Worm (Caenorhabditis elegans) whole organism, L1 larva: ENCODE data around the gene R02F2.4.
A peak's percentile ranks its signal among the peaks of the same experiment; 100 is the strongest.

ENCODE experiments used
- C04F5.9 ChIP-seq: sonication (generic microtip); optimal IDR thresholded peaks from 2 replicates; lab custom pipeline; 2016; ENCODE audit warnings: missing genetic modification characterization, missing compliant biosample characterization
- C34B4.2 ChIP-seq: sonication (generic microtip); optimal IDR thresholded peaks from 2 replicates; lab custom pipeline; 2017; ENCODE audit warnings: mild to moderate bottlenecking, missing genetic modification characterization, missing compliant biosample characterization
- F16B12.6 ChIP-seq: fragments of 150-350 bp; optimal IDR thresholded peaks from 2 replicates; lab custom pipeline; 2014; ENCODE audit warnings: missing biosample characterization, missing genetic modification characterization
- Y116A8C.19 ChIP-seq: sonication (generic microtip); optimal IDR thresholded peaks from 2 replicates; lab custom pipeline; 2016; ENCODE audit warnings: missing compliant biosample characterization, missing genetic modification characterization, borderline replicate concordance
- aha-1 ChIP-seq: fragments of 150-350 bp; optimal IDR thresholded peaks from 2 replicates; lab custom pipeline; 2014; ENCODE audit warnings: missing biosample characterization, missing genetic modification characterization
- alr-1 ChIP-seq: fragments of 200-800 bp; sonication (Bioruptor generic); optimal IDR thresholded peaks from 2 replicates; lab custom pipeline; 2018; ENCODE audit warnings: borderline replicate concordance, mild to moderate bottlenecking, missing genetic modification characterization, missing compliant biosample characterization
- ama-1 ChIP-seq: fragments of 150-350 bp; optimal IDR thresholded peaks from 2 replicates; lab custom pipeline; 2014
- ceh-8 ChIP-seq: fragments of 200-800 bp; sonication (Bioruptor generic); optimal IDR thresholded peaks from 2 replicates; lab custom pipeline; 2018; ENCODE audit warnings: mild to moderate bottlenecking, missing genetic modification characterization, moderate library complexity, missing compliant biosample characterization
- ces-1 ChIP-seq: fragments of 150-350 bp; optimal IDR thresholded peaks from 2 replicates; lab custom pipeline; 2014; ENCODE audit warnings: missing biosample characterization, missing genetic modification reagents, missing genetic modification characterization
- dsc-1 ChIP-seq: sonication (generic microtip); optimal IDR thresholded peaks from 2 replicates; lab custom pipeline; 2016; ENCODE audit warnings: mild to moderate bottlenecking, missing genetic modification characterization, missing compliant biosample characterization
- efl-1 ChIP-seq, 4 experiments: fragments of 150-350 bp; optimal IDR thresholded peaks in 3 of 4; peaks in 1 of 4; 1 replicate in 1 of 4; 2 replicates in 3 of 4; lab custom pipeline; 2014; ENCODE audit warnings: missing biosample characterization in 2 of 4, missing genetic modification characterization in 2 of 4, missing genetic modification reagents in 2 of 4
- egl-13 ChIP-seq: sonication (generic microtip); optimal IDR thresholded peaks from 2 replicates; lab custom pipeline; 2016; ENCODE audit warnings: missing genotype, missing genetic modification reagents, missing genetic modification characterization, missing compliant biosample characterization
- egl-27 ChIP-seq, 2 experiments: fragments of 150-350 bp in 1 of 2; sonication (generic microtip); optimal IDR thresholded peaks; 3 replicates each; lab custom pipeline; 2017 to 2018; ENCODE audit warnings: missing biosample characterization in 2 of 2, missing genetic modification characterization in 2 of 2, missing genetic modification reagents in 2 of 2
- elt-2 ChIP-seq: sonication (generic microtip); optimal IDR thresholded peaks from 2 replicates; lab custom pipeline; 2016; ENCODE audit warnings: missing genetic modification characterization, mild to moderate bottlenecking, inconsistent platforms, missing compliant biosample characterization, missing genetic modification reagents
- elt-3 ChIP-seq, 6 experiments: fragments of 150-350 bp in 1 of 6; sonication (generic microtip); optimal IDR thresholded peaks; 2 replicates each; lab custom pipeline; 2017 to 2018; ENCODE audit warnings: missing biosample characterization in 6 of 6, missing genetic modification characterization in 6 of 6, inconsistent platforms in 1 of 6
- fkh-8 ChIP-seq: sonication (generic microtip); optimal IDR thresholded peaks from 2 replicates; lab custom pipeline; 2016; ENCODE audit warnings: mild to moderate bottlenecking, missing genetic modification characterization, missing compliant biosample characterization
- fos-1 ChIP-seq: fragments of 150-350 bp; optimal IDR thresholded peaks from 2 replicates; lab custom pipeline; 2014; ENCODE audit warnings: missing biosample characterization, missing genetic modification characterization
- grh-1 ChIP-seq: fragments of 200-800 bp; sonication (Bioruptor generic); IDR thresholded peaks from 2 replicates; pipeline ENCODE4 v1.3.6; 2022; ENCODE audit warnings: missing genetic modification reagents, missing genetic modification characterization, missing compliant biosample characterization
- hpl-2 ChIP-seq: fragments of 150-350 bp; optimal IDR thresholded peaks from 2 replicates; lab custom pipeline; 2014; ENCODE audit warnings: missing biosample characterization, missing genetic modification reagents, missing genetic modification characterization
- isw-1 ChIP-seq: fragments of 200-800 bp; sonication (Bioruptor generic); IDR thresholded peaks from 2 replicates; pipeline ENCODE4 v1.3.6; 2022; ENCODE audit warnings: missing genetic modification characterization, missing compliant biosample characterization
- lin-14 ChIP-seq: fragments of 200-800 bp; sonication (Bioruptor generic); optimal IDR thresholded peaks from 2 replicates; lab custom pipeline; 2018; ENCODE audit warnings: mild to moderate bottlenecking, missing genetic modification characterization, moderate library complexity, missing compliant biosample characterization
- lin-15B ChIP-seq: fragments of 150-350 bp; sonication (generic microtip); optimal IDR thresholded peaks from 3 replicates; lab custom pipeline; 2014; ENCODE audit warnings: missing biosample characterization, missing genetic modification characterization
- lin-35 ChIP-seq, 2 experiments: fragments of 150-350 bp; optimal IDR thresholded peaks; 2 replicates each; lab custom pipeline; 2014; ENCODE audit warnings: missing biosample characterization in 2 of 2, missing genetic modification characterization in 2 of 2, missing genetic modification reagents in 2 of 2
- lin-39 ChIP-seq: fragments of 150-350 bp; optimal IDR thresholded peaks from 2 replicates; lab custom pipeline; 2014; ENCODE audit warnings: missing biosample characterization, missing genetic modification reagents, missing genetic modification characterization
- lir-3 ChIP-seq: sonication (generic microtip); optimal IDR thresholded peaks from 2 replicates; lab custom pipeline; 2016; ENCODE audit warnings: mild to moderate bottlenecking, missing genetic modification characterization, moderate library complexity, missing compliant biosample characterization; ENCODE audit not compliant: poor library complexity
- mab-9 ChIP-seq: fragments of 200-800 bp; sonication (Bioruptor generic); IDR thresholded peaks from 2 replicates; pipeline ENCODE4 v1.3.6; 2022; ENCODE audit warnings: missing genetic modification reagents, missing genetic modification characterization, missing compliant biosample characterization
- mef-2 ChIP-seq: fragments of 150-350 bp; optimal IDR thresholded peaks from 2 replicates; lab custom pipeline; 2014; ENCODE audit warnings: missing biosample characterization, missing genetic modification characterization
- mep-1 ChIP-seq: fragments of 150-350 bp; optimal IDR thresholded peaks from 2 replicates; lab custom pipeline; 2014; ENCODE audit warnings: missing biosample characterization, missing genetic modification characterization
- nhr-20 ChIP-seq: sonication (generic microtip); optimal IDR thresholded peaks from 2 replicates; lab custom pipeline; 2016; ENCODE audit warnings: mild to moderate bottlenecking, missing genetic modification characterization, missing compliant biosample characterization
- nhr-237 ChIP-seq: fragments of 150-350 bp; optimal IDR thresholded peaks from 2 replicates; lab custom pipeline; 2014; ENCODE audit warnings: missing biosample characterization, missing genetic modification characterization
- nhr-71 ChIP-seq: sonication (generic microtip); optimal IDR thresholded peaks from 2 replicates; lab custom pipeline; 2016; ENCODE audit warnings: mild to moderate bottlenecking, missing genetic modification characterization, moderate library complexity, missing compliant biosample characterization
- nhr-77 ChIP-seq: fragments of 150-350 bp; optimal IDR thresholded peaks from 2 replicates; lab custom pipeline; 2014; ENCODE audit warnings: missing biosample characterization, missing genetic modification characterization
- nhr-85 ChIP-seq: sonication (generic microtip); peaks from one replicate; lab custom pipeline; 2016; ENCODE audit warnings: missing genetic modification characterization, inconsistent platforms, missing compliant biosample characterization
- nhr-90 ChIP-seq: sonication (generic microtip); optimal IDR thresholded peaks from 2 replicates; lab custom pipeline; 2016; ENCODE audit warnings: mild to moderate bottlenecking, missing genetic modification characterization, missing compliant biosample characterization; ENCODE audit not compliant: poor library complexity
- pax-3 ChIP-seq: fragments of 200-800 bp; sonication (Bioruptor generic); optimal IDR thresholded peaks from 2 replicates; lab custom pipeline; 2018; ENCODE audit warnings: mild to moderate bottlenecking, missing genetic modification characterization, moderate library complexity, missing compliant biosample characterization
- pqm-1 ChIP-seq: sonication (generic microtip); optimal IDR thresholded peaks from 3 replicates; lab custom pipeline; 2017; ENCODE audit warnings: missing biosample characterization, missing genetic modification characterization
- rnt-1 ChIP-seq: sonication (generic microtip); optimal IDR thresholded peaks from 2 replicates; lab custom pipeline; 2016; ENCODE audit warnings: mild to moderate bottlenecking, missing genetic modification characterization, moderate library complexity, missing compliant biosample characterization
- snpc-4 ChIP-seq: fragments of 150-350 bp; optimal IDR thresholded peaks from 2 replicates; lab custom pipeline; 2014; ENCODE audit warnings: missing biosample characterization, missing genetic modification characterization
- snu-23 ChIP-seq: sonication (generic microtip); optimal IDR thresholded peaks from 2 replicates; lab custom pipeline; 2016; ENCODE audit warnings: missing genetic modification characterization, missing compliant biosample characterization
- sox-4 ChIP-seq: sonication (generic microtip); optimal IDR thresholded peaks from 2 replicates; lab custom pipeline; 2016; ENCODE audit warnings: missing genetic modification characterization, missing compliant biosample characterization
- sptf-1 ChIP-seq: fragments of 150-350 bp; optimal IDR thresholded peaks from 2 replicates; lab custom pipeline; 2014; ENCODE audit warnings: missing biosample characterization, missing genetic modification characterization
- swsn-7 ChIP-seq: sonication (generic microtip); optimal IDR thresholded peaks from 2 replicates; lab custom pipeline; 2016; ENCODE audit warnings: missing genetic modification characterization, missing compliant biosample characterization
- tlp-1 ChIP-seq: fragments of 150-350 bp; optimal IDR thresholded peaks from 2 replicates; lab custom pipeline; 2014; ENCODE audit warnings: missing biosample characterization, missing genetic modification characterization
- unc-30 ChIP-seq: sonication (generic microtip); optimal IDR thresholded peaks from 2 replicates; lab custom pipeline; 2017; ENCODE audit warnings: missing biosample characterization, missing genetic modification characterization
- unc-86 ChIP-seq: sonication (generic microtip); optimal IDR thresholded peaks from 2 replicates; lab custom pipeline; 2016; ENCODE audit warnings: missing genetic modification characterization, missing compliant biosample characterization
- unc-98 ChIP-seq: fragments of 200-800 bp; sonication (Bioruptor generic); IDR thresholded peaks from 2 replicates; pipeline ENCODE4 v1.3.6; 2022; ENCODE audit warnings: missing genetic modification characterization, missing compliant biosample characterization
- zag-1 ChIP-seq: fragments of 150-350 bp; optimal IDR thresholded peaks from 2 replicates; lab custom pipeline; 2014; ENCODE audit warnings: missing biosample characterization, missing genetic modification characterization
- zip-4 ChIP-seq: fragments of 200-800 bp; sonication (Bioruptor generic); optimal IDR thresholded peaks from 2 replicates; lab custom pipeline; 2018; ENCODE audit warnings: mild to moderate bottlenecking, missing genetic modification characterization, moderate library complexity, missing compliant biosample characterization
- ztf-11 ChIP-seq, 2 experiments: sonication (generic microtip); optimal IDR thresholded peaks; 2 replicates each; lab custom pipeline; 2016 to 2017; ENCODE audit warnings: missing genetic modification characterization in 2 of 2, missing biosample characterization in 1 of 2, missing compliant biosample characterization in 1 of 2

R02F2.4 gene

ce11 chrIII:5498973-5499372, 14.9 kb downstream of the R02F2.4 start, which contains the start of gene R02F2.9 (continued):
- TF ChIP-seq isw-1 (peak; percentile 54), lin-15B (peak; percentile 32), nhr-90 (peak; percentile 46), lir-3 (tag; lab: Kevin White, UChicago) (peak; percentile 49), mep-1 (tag; lab: Kevin White, UChicago) (peak; percentile 53), swsn-7 (tag; lab: Kevin White, UChicago) (peak; percentile 71), egl-13 (peak; percentile 21), lin-35 (GFP tag; optimal IDR thresholded peaks at IDR 0.05; lab: Kevin White, UChicago) (peak; percentile 91 to 96), egl-27 (tag; optimal IDR thresholded peaks at IDR 0.05; lab: Kevin White, UChicago) (no peak), snpc-4 (tag; lab: Kevin White, UChicago) (peak; percentile 17)

ce11 chrIII:5499942-5500341, 15.9 kb downstream of the R02F2.4 start:
- no peak for TF ChIP-seq alr-1 (tag; lab: Kevin White, UChicago)
- no peak for TF ChIP-seq efl-1 (optimal IDR thresholded peaks at IDR 0.05; lab: Kevin White, UChicago)
- peak in 1 of 2 experiments; percentile 44 for TF ChIP-seq efl-1 (GFP tag; optimal IDR thresholded peaks at IDR 0.05 in 1 of 2; lab: Kevin White, UChicago)
- TF ChIP-seq fkh-8 (tag; lab: Kevin White, UChicago) = no peak
- peak; percentile 8 for TF ChIP-seq lin-14
- peak in 1 of 2 experiments; percentile 10 for TF ChIP-seq ztf-11 (tag; optimal IDR thresholded peaks at IDR 0.05; lab: Kevin White, UChicago)
- no peak for TF ChIP-seq elt-3 (tag; optimal IDR thresholded peaks at IDR 0.05; lab: Kevin White, UChicago)

ce11 chrIII:5500732-5501131, 16.6 kb downstream of the R02F2.4 start:
- TF ChIP-seq nhr-77 (no peak), nhr-237 (tag; lab: Kevin White, UChicago) (no peak), C04F5.9 (tag; lab: Kevin White, UChicago) (no peak), unc-98 (no peak), zip-4 (GFP tag; lab: Kevin White, UChicago) (no peak), ceh-8 (GFP tag; lab: Kevin White, UChicago) (peak; percentile 39), sox-4 (peak; percentile 80), grh-1 (GFP tag; lab: Robert Waterston, UW) (no peak), lin-15B (no peak), mef-2 (tag; lab: Kevin White, UChicago) (no peak), snu-23 (GFP tag; lab: Kevin White, UChicago) (no peak), rnt-1 (tag; lab: Kevin White, UChicago) (no peak), mab-9 (GFP tag; lab: Robert Waterston, UW) (no peak), unc-86 (tag; lab: Kevin White, UChicago) (peak; percentile 8), hpl-2 (GFP tag; lab: Kevin White, UChicago) (no peak), nhr-85 (tag; lab: Kevin White, UChicago) (no peak), Y116A8C.19 (no peak), tlp-1 (tag; lab: Kevin White, UChicago) (no peak), nhr-90 (no peak), sptf-1 (no peak), unc-30 (tag; lab: Kevin White, UChicago) (no peak), lin-14 (peak; percentile 17), ces-1 (no peak), nhr-71 (tag; lab: Kevin White, UChicago) (peak; percentile 77), C34B4.2 (tag; lab: Kevin White, UChicago) (no peak), egl-13 (peak; percentile 30), pax-3 (tag; lab: Kevin White, UChicago) (peak; percentile 83), nhr-20 (tag; lab: Kevin White, UChicago) (peak; percentile 19), aha-1 (no peak), zag-1 (tag; lab: Kevin White, UChicago) (no peak), pqm-1 (tag; lab: Kevin White, UChicago) (no peak), dsc-1 (tag; lab: Kevin White, UChicago) (peak; percentile 99), egl-27 (tag; optimal IDR thresholded peaks at IDR 0.05; lab: Kevin White, UChicago) (no peak), ama-1 (no peak), fos-1 (peak; percentile 35), fkh-8 (tag; lab: Kevin White, UChicago) (peak; percentile 88), lin-39 (tag; lab: Kevin White, UChicago) (no peak), elt-2 (no peak), F16B12.6 (tag; lab: Kevin White, UChicago) (no peak), isw-1 (no peak)
